Fruit fly (Drosophila melanogaster): ENCODE results near the gene CG42788.

- TF ChIP-seq Mrtf (GFP tag; IDR thresholded peaks at IDR 0.05) (no peak), seq (GFP tag; IDR thresholded peaks at IDR 0.05) (no peak), eve (GFP tag; optimal IDR thresholded peaks at IDR 0.05) (no peak), chif (GFP tag; optimal IDR thresholded peaks at IDR 0.05) (no peak), dan (GFP tag; IDR thresholded peaks at IDR 0.05) (no peak), CG1602 (GFP tag; optimal IDR thresholded peaks at IDR 0.05) (no peak), CG12071 (GFP tag; optimal IDR thresholded peaks at IDR 0.05) (no peak)
These were observed 52.5 kb downstream of the CG42788 start, which contains the start of gene CG6974 for dm6 chr3R:15079185-15079584.
